Fruit fly (Drosophila melanogaster) whole organism: ENCODE results near the gene Cpr30F.

Source experiments
- EcR ChIP-seq, 2 experiments: fragments of >200 bp; optimal IDR thresholded peaks; 2 replicates each; lab custom pipeline; 2017; ENCODE audit warnings: missing biosample characterization in 2 of 2, missing genetic modification characterization in 2 of 2, missing genetic modification reagents in 2 of 2
- psq ChIP-seq: fragments of >200 bp; optimal IDR thresholded peaks from 2 replicates; lab custom pipeline; 2017

DNA sequence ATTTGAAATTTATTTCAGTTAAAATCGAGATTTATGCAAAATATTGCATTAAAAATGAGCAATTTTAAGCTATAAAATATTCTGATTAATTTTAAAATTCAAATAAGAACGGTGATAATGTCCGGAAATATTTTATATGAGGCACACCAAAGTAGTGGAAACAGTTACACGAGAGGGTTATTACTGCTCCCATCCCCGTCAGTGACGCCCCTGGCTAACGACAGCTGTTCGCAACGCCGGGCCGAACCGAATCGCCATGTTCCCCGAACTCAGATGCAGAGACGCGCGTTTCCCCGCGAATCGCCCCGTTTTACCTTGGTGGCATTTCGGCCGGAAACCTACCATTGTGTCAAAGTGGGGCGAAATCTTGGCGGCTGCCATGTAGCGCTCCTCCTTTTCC is 21.2 kb downstream of the Cpr30F start:
- no peak for TF ChIP-seq psq (lab: Kevin White, UChicago)
- no peak for TF ChIP-seq EcR (GFP tag; optimal IDR thresholded peaks at IDR 0.05; lab: Kevin White, UChicago)
